Worm (Caenorhabditis elegans) whole organism, early embryonic: ENCODE data around the gene nhr-55.

ENCODE experiments used
- F13C5.2 ChIP-seq: sonication (generic microtip); optimal IDR thresholded peaks from 2 replicates; lab custom pipeline; 2017; ENCODE audit warnings: mild to moderate bottlenecking, missing genetic modification characterization, inconsistent platforms, missing compliant biosample characterization
- aly-1 ChIP-seq: sonication (generic microtip); optimal IDR thresholded peaks from 2 replicates; lab custom pipeline; 2016; ENCODE audit warnings: missing genetic modification characterization, missing compliant biosample characterization
- ama-1 ChIP-seq: fragments of 150-350 bp; optimal IDR thresholded peaks from 2 replicates; lab custom pipeline; 2014
- ceh-36 ChIP-seq: sonication (generic microtip); optimal IDR thresholded peaks from 2 replicates; lab custom pipeline; 2016; ENCODE audit warnings: missing genetic modification characterization, inconsistent platforms, missing compliant biosample characterization
- ets-7 ChIP-seq: sonication (generic microtip); optimal IDR thresholded peaks from 2 replicates; lab custom pipeline; 2016; ENCODE audit warnings: missing genotype, missing genetic modification characterization, missing compliant biosample characterization
- hnd-1 ChIP-seq: sonication (generic microtip); optimal IDR thresholded peaks from 2 replicates; lab custom pipeline; 2016; ENCODE audit warnings: missing genetic modification characterization, missing compliant biosample characterization
- pes-1 ChIP-seq: fragments of 200-800 bp; sonication (Bioruptor generic); IDR thresholded peaks from 2 replicates; pipeline ENCODE4 v1.3.6; 2022; ENCODE audit warnings: missing genetic modification reagents, missing genetic modification characterization, missing compliant biosample characterization
- scrt-1 ChIP-seq: fragments of 200-800 bp; sonication (Bioruptor generic); IDR thresholded peaks from 2 replicates; pipeline ENCODE4 v1.3.6; 2022; ENCODE audit warnings: missing genetic modification characterization, missing compliant biosample characterization
- tra-4 ChIP-seq: sonication (generic microtip); optimal IDR thresholded peaks from 2 replicates; lab custom pipeline; 2017; ENCODE audit warnings: missing genetic modification characterization, missing compliant biosample characterization

- TF ChIP-seq hnd-1 (tag; lab: Kevin White, UChicago) = no peak
- TF ChIP-seq ama-1 (lab: Kevin White, UChicago) = no peak
- no peak for TF ChIP-seq scrt-1 (GFP tag; lab: Robert Waterston, UW)
- TF ChIP-seq pes-1 (GFP tag; lab: Robert Waterston, UW) = no peak
- TF ChIP-seq ceh-36 (tag; lab: Kevin White, UChicago) = no peak
- no peak for TF ChIP-seq tra-4 (tag; lab: Kevin White, UChicago)
- no peak for TF ChIP-seq aly-1
- TF ChIP-seq ets-7 (tag; lab: Kevin White, UChicago) = no peak
- no peak for TF ChIP-seq F13C5.2 (tag; lab: Kevin White, UChicago)
Measured at ce11 chrV:449685-450084, 28.3 kb upstream of the nhr-55 start, which contains the start of gene M02H5.8.
